Worm (Caenorhabditis elegans) whole organism, midembryonic: ENCODE results near the gene hel-1.

ENCODE experiments used
- cog-1 ChIP-seq: sonication (generic microtip); optimal IDR thresholded peaks from 2 replicates; lab custom pipeline; 2016; ENCODE audit warnings: missing genetic modification characterization, missing compliant biosample characterization
- flt-1 ChIP-seq: fragments of 200-800 bp; sonication (Bioruptor generic); IDR thresholded peaks from 2 replicates; pipeline ENCODE4 v1.3.6; 2022; ENCODE audit warnings: missing genetic modification characterization, missing compliant biosample characterization
- klf-2 ChIP-seq: fragments of 200-800 bp; sonication (Bioruptor generic); conservative IDR thresholded peaks from 2 replicates; pipeline ENCODE4 v1.3.6; 2022; ENCODE audit warnings: missing genetic modification reagents, missing genetic modification characterization, missing compliant biosample characterization
- med-1 ChIP-seq: sonication (generic microtip); optimal IDR thresholded peaks from 2 replicates; lab custom pipeline; 2017; ENCODE audit warnings: missing genetic modification characterization, mild to moderate bottlenecking, missing compliant biosample characterization, antibody characterized with exemption, missing genetic modification reagents; ENCODE audit not compliant: insufficient read depth
- tab-1 ChIP-seq: fragments of 200-800 bp; sonication (Bioruptor generic); IDR thresholded peaks from 2 replicates; pipeline ENCODE4 v1.3.6; 2022; ENCODE audit warnings: missing genetic modification characterization, missing compliant biosample characterization
- ztf-23 ChIP-seq: fragments of 200-800 bp; sonication (Bioruptor generic); IDR thresholded peaks from 2 replicates; pipeline ENCODE4 v1.3.6; 2022; ENCODE audit warnings: missing genetic modification reagents, missing genetic modification characterization, missing compliant biosample characterization

ce11 chrII:8345613-8346012 lies 16.9 kb upstream of the hel-1 start:
- TF ChIP-seq ztf-23 (GFP tag; lab: Robert Waterston, UW) = no peak
- TF ChIP-seq klf-2 (GFP tag; lab: Robert Waterston, UW) = no peak
- no peak for TF ChIP-seq cog-1
- TF ChIP-seq tab-1 (GFP tag; lab: Robert Waterston, UW) = no peak
- TF ChIP-seq flt-1 = no peak
- TF ChIP-seq med-1 (GFP tag; lab: Kevin White, UChicago) = no peak
